Worm (Caenorhabditis elegans) whole organism, late embryonic: ENCODE results near the gene cht-5.

Experiments used
- F13H6.1 ChIP-seq: sonication (generic microtip); optimal IDR thresholded peaks from 2 replicates; lab custom pipeline; 2016; ENCODE audit warnings: missing genetic modification characterization, missing compliant biosample characterization
- T23F11.4 ChIP-seq: fragments of 200-800 bp; sonication (Bioruptor generic); optimal IDR thresholded peaks from 2 replicates; lab custom pipeline; 2018; ENCODE audit warnings: mild to moderate bottlenecking, missing genetic modification characterization, missing compliant biosample characterization
- ama-1 ChIP-seq: fragments of 150-350 bp; optimal IDR thresholded peaks from 2 replicates; lab custom pipeline; 2014
- ceh-14 ChIP-seq: sonication (generic microtip); optimal IDR thresholded peaks from 2 replicates; lab custom pipeline; 2016; ENCODE audit warnings: missing genotype, missing genetic modification characterization, missing compliant biosample characterization
- ceh-45 ChIP-seq: fragments of 200-800 bp; sonication (Bioruptor generic); IDR thresholded peaks from 2 replicates; pipeline ENCODE4 v1.3.6; 2022; ENCODE audit warnings: missing genetic modification reagents, missing genetic modification characterization, missing compliant biosample characterization
- dmd-4 ChIP-seq: sonication (generic microtip); optimal IDR thresholded peaks from 2 replicates; lab custom pipeline; 2016; ENCODE audit warnings: borderline replicate concordance, missing genetic modification characterization, missing compliant biosample characterization
- elt-2 ChIP-seq: sonication (generic microtip); optimal IDR thresholded peaks from 2 replicates; lab custom pipeline; 2016; ENCODE audit warnings: missing genetic modification reagents, missing genetic modification characterization, missing compliant biosample characterization
- fkh-10 ChIP-seq: fragments of 150-350 bp; optimal IDR thresholded peaks from 2 replicates; lab custom pipeline; 2014; ENCODE audit warnings: missing biosample characterization, missing genetic modification reagents, missing genetic modification characterization
- hlh-30 ChIP-seq: sonication (generic microtip); optimal IDR thresholded peaks from 2 replicates; lab custom pipeline; 2017; ENCODE audit warnings: antibody characterized with exemption, missing genetic modification characterization, missing compliant biosample characterization; ENCODE audit not compliant: insufficient read depth
- nfya-1 ChIP-seq: sonication (generic microtip); optimal IDR thresholded peaks from 2 replicates; lab custom pipeline; 2017; ENCODE audit warnings: missing genetic modification characterization, mild to moderate bottlenecking, missing compliant biosample characterization, antibody characterized with exemption, moderate library complexity
- pha-4 ChIP-seq: fragments of 150-350 bp; optimal IDR thresholded peaks from 2 replicates; lab custom pipeline; 2018; ENCODE audit warnings: missing biosample characterization, missing genetic modification reagents, missing genetic modification characterization
- unc-55 ChIP-seq: sonication (generic microtip); optimal IDR thresholded peaks from 2 replicates; lab custom pipeline; 2017; ENCODE audit warnings: missing biosample characterization, missing genetic modification reagents, missing genetic modification characterization

ce11 chrV:10066769-10067168 lies 47.7 kb upstream of the cht-5 start, which contains the start of gene npr-39:
- no peak for TF ChIP-seq hlh-30 (tag; lab: Kevin White, UChicago)
- TF ChIP-seq ceh-45 (GFP tag; lab: Robert Waterston, UW): no peak
- no peak for TF ChIP-seq unc-55 (GFP tag; lab: Kevin White, UChicago)
- TF ChIP-seq nfya-1 (tag; lab: Kevin White, UChicago): no peak
- TF ChIP-seq ceh-14 (tag; lab: Kevin White, UChicago): no peak
- no peak for TF ChIP-seq elt-2
- TF ChIP-seq pha-4 (tag; lab: Kevin White, UChicago): no peak
- TF ChIP-seq F13H6.1 (tag; lab: Kevin White, UChicago): no peak
- TF ChIP-seq dmd-4 (tag; lab: Kevin White, UChicago): no peak
- no peak for TF ChIP-seq fkh-10 (GFP tag; lab: Kevin White, UChicago)
- no peak for TF ChIP-seq T23F11.4 (GFP tag; lab: Kevin White, UChicago)
- no peak for TF ChIP-seq ama-1
